Fruit fly (Drosophila melanogaster): ENCODE data around the gene Wnt10.
A peak's percentile ranks its signal among the peaks of the same experiment; 100 is the strongest.

Gene Wnt10

DNA sequence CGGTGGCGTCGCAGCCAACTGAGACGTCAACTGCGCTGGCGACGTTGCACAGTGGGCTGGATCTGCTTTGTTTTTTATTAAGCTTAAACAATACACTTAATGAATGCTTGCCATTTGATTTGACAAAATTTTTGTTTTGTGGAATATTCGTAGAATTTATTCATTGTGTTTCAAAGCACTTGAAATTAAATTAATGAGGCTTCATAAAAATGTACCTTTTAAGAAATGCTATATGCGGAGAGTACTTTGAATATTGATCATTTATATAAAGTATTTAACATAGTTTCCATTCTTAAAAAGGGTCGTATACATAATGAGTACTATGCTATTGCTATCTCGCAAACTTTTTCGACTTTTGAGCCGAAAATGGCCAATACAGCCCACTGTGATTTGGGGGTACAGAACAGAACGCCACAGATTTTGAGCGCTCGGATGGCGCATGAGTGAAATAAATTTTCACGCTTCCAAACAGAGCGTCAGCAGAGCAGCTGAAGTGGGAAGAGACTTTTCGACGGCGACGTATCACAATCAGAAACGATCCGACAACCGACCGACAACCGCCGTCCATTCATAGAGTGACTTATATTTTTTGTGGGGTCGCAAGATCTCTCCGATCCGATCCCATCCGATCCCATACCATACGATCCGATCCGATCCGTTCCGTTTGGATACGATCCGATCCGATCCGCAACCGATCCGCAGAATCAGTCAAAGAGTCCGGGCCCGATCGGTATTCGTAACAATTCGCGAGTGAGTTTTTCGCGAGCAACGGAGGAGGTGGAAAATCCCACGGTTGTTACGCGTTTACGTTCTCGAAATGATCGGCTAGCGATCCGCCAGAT is 29.8 kb upstream of the Wnt10 start, which contains the start of gene Wnt6 (continued):
- TF ChIP-seq gfzf (GFP tag; optimal IDR thresholded peaks at IDR 0.05), result no peak
- TF ChIP-seq CG11247 (GFP tag; IDR thresholded peaks at IDR 0.05), result 0 out of 2 replicates have a peak, but pooled peaks have one; percentile 14
- no peak for TF ChIP-seq CrebB (tag; optimal IDR thresholded peaks at IDR 0.05)
- no peak for TF ChIP-seq nerfin-1 (tag; optimal IDR thresholded peaks at IDR 0.05)
- no peak for TF ChIP-seq Stat92E (GFP tag; optimal IDR thresholded peaks at IDR 0.05)
- peak; percentile 39 for TF ChIP-seq CG11695 (GFP tag; IDR thresholded peaks at IDR 0.05)
- TF ChIP-seq ftz-f1 (GFP tag; optimal IDR thresholded peaks at IDR 0.05), result no peak
- peak; percentile 34 for TF ChIP-seq HLH54F (GFP tag; optimal IDR thresholded peaks at IDR 0.05)
- TF ChIP-seq CG13424 (tag; optimal IDR thresholded peaks at IDR 0.05), result peak; percentile 82
- TF ChIP-seq Atf6 (GFP tag; IDR thresholded peaks at IDR 0.05), result peak; percentile 41
- TF ChIP-seq mam (GFP tag; optimal IDR thresholded peaks at IDR 0.05), result peak; percentile 38
- TF ChIP-seq onecut (GFP tag; IDR thresholded peaks at IDR 0.05), result peak; percentile 24; the same call in 1 of the 2 replicates
- TF ChIP-seq NC2β (GFP tag; optimal IDR thresholded peaks at IDR 0.05), result peak; percentile 19
- TF ChIP-seq CG10267 (tag; optimal IDR thresholded peaks at IDR 0.05), result peak; percentile 46
- TF ChIP-seq Dip2 (GFP tag; IDR thresholded peaks at IDR 0.05), result no peak
- no peak for TF ChIP-seq chinmo (GFP tag; IDR thresholded peaks at IDR 0.05; ENCODE audit: partially characterized antibody)
- peak; percentile 18 for TF ChIP-seq en (GFP tag; optimal IDR thresholded peaks at IDR 0.05)
- TF ChIP-seq CG13123 (GFP tag; optimal IDR thresholded peaks at IDR 0.05), result no peak
- TF ChIP-seq hb (GFP tag; IDR thresholded peaks at IDR 0.05; ENCODE audit: partially characterized antibody), result no peak
- peak in 1 of 2 experiments; percentile 66 for TF ChIP-seq bsh (GFP tag; optimal IDR thresholded peaks at IDR 0.05)
- peak; percentile 49 for TF ChIP-seq CG9609 (GFP tag; optimal IDR thresholded peaks at IDR 0.05)
- no peak for TF ChIP-seq otp (GFP tag; IDR thresholded peaks at IDR 0.05)
- TF ChIP-seq br (optimal IDR thresholded peaks at IDR 0.05), result no peak
- peak; percentile 71 for TF ChIP-seq CG9215 (GFP tag; IDR thresholded peaks at IDR 0.05)
- TF ChIP-seq CG2875 (GFP tag; optimal IDR thresholded peaks at IDR 0.05), result peak; percentile 41
- TF ChIP-seq CG15514 (GFP tag; optimal IDR thresholded peaks at IDR 0.05), result no peak
- TF ChIP-seq CG10959 (GFP tag; IDR thresholded peaks at IDR 0.05), result no peak
- no peak for TF ChIP-seq eyg (GFP tag; optimal IDR thresholded peaks at IDR 0.05)
- TF ChIP-seq gcm2 (GFP tag; optimal IDR thresholded peaks at IDR 0.05), result peak; percentile 47
- peak; percentile 9 for TF ChIP-seq unpg (GFP tag; optimal IDR thresholded peaks at IDR 0.05)
- no peak for TF ChIP-seq caup (GFP tag; optimal IDR thresholded peaks at IDR 0.05; ENCODE audit: severe bottlenecking)
- no peak for TF ChIP-seq lbe (GFP tag; optimal IDR thresholded peaks at IDR 0.05)
- TF ChIP-seq CG30020 (tag; optimal IDR thresholded peaks at IDR 0.05), result peak; percentile 37
- TF ChIP-seq CG18599 (GFP tag; optimal IDR thresholded peaks at IDR 0.05), result no peak
- TF ChIP-seq corto (GFP tag; optimal IDR thresholded peaks at IDR 0.05), result no peak
- peak; percentile 87 for TF ChIP-seq gem (tag; optimal IDR thresholded peaks at IDR 0.05)
- peak; percentile 30 for TF ChIP-seq CG12299 (tag; optimal IDR thresholded peaks at IDR 0.05)
- peak; percentile 96 for TF ChIP-seq sens (GFP tag)
- no peak for TF ChIP-seq HmgZ (tag; optimal IDR thresholded peaks at IDR 0.05)
- TF ChIP-seq CG12769 (tag; optimal IDR thresholded peaks at IDR 0.05), result peak; percentile 87
- TF ChIP-seq wdn (GFP tag; IDR thresholded peaks at IDR 0.05), result no peak
- TF ChIP-seq so (GFP tag; IDR thresholded peaks at IDR 0.05), result no peak; the same call in none of the 3 replicates
- peak; percentile 30 for TF ChIP-seq croc (GFP tag; conservative IDR thresholded peaks at IDR 0.05)
- TF ChIP-seq lmd (GFP tag; IDR thresholded peaks at IDR 0.05), result peak; percentile 73
- peak; percentile 40 for TF ChIP-seq esg (GFP tag; conservative IDR thresholded peaks at IDR 0.05)
- no peak for TF ChIP-seq CG8765 (GFP tag; IDR thresholded peaks at IDR 0.05)
- TF ChIP-seq oc (tag; optimal IDR thresholded peaks at IDR 0.05), result no peak
- peak; percentile 27 for TF ChIP-seq CHES-1-like (GFP tag; optimal IDR thresholded peaks at IDR 0.05)
- TF ChIP-seq nerfin-2 (GFP tag; IDR thresholded peaks at IDR 0.05; ENCODE audit: partially characterized antibody), result no peak
